Worm (Caenorhabditis elegans) whole organism, mixed stage, embryonic: ENCODE measurements around the gene Y45G5AM.6.

Source experiments
- elt-3 ChIP-seq: fragments of 150-350 bp; optimal IDR thresholded peaks from 2 replicates; lab custom pipeline; 2014; ENCODE audit warnings: missing biosample characterization, missing genetic modification characterization
- mep-1 ChIP-seq: fragments of 150-350 bp; optimal IDR thresholded peaks from 2 replicates; lab custom pipeline; 2017; ENCODE audit warnings: missing biosample characterization, missing genetic modification reagents, missing genetic modification characterization, inconsistent platforms
- nhr-237 ChIP-seq: fragments of 150-350 bp; optimal IDR thresholded peaks from 2 replicates; lab custom pipeline; 2014; ENCODE audit warnings: missing biosample characterization, missing genetic modification characterization
- nhr-76 ChIP-seq: sonication (generic microtip); optimal IDR thresholded peaks from 2 replicates; lab custom pipeline; 2017; ENCODE audit warnings: missing biosample characterization, missing genetic modification characterization
- pha-4 ChIP-seq: fragments of 150-350 bp; optimal IDR thresholded peaks from 2 replicates; lab custom pipeline; 2018; ENCODE audit warnings: missing biosample characterization, missing genetic modification reagents, missing genetic modification characterization
- sptf-1 ChIP-seq: sonication (generic microtip); optimal IDR thresholded peaks from 2 replicates; lab custom pipeline; 2017; ENCODE audit warnings: mild to moderate bottlenecking, missing genetic modification characterization, moderate library complexity, missing compliant biosample characterization
- unc-120 ChIP-seq: sonication (generic microtip); optimal IDR thresholded peaks from 2 replicates; lab custom pipeline; 2017; ENCODE audit warnings: missing genetic modification characterization, missing compliant biosample characterization; ENCODE audit not compliant: poor library complexity, severe bottlenecking
- unc-62 ChIP-seq: fragments of 150-350 bp; optimal IDR thresholded peaks from 2 replicates; lab custom pipeline; 2014; ENCODE audit warnings: missing biosample characterization, missing genetic modification reagents, missing genetic modification characterization
- ztf-11 ChIP-seq: fragments of 150-350 bp; optimal IDR thresholded peaks from 2 replicates; lab custom pipeline; 2014; ENCODE audit warnings: missing biosample characterization, missing genetic modification characterization

DNA sequence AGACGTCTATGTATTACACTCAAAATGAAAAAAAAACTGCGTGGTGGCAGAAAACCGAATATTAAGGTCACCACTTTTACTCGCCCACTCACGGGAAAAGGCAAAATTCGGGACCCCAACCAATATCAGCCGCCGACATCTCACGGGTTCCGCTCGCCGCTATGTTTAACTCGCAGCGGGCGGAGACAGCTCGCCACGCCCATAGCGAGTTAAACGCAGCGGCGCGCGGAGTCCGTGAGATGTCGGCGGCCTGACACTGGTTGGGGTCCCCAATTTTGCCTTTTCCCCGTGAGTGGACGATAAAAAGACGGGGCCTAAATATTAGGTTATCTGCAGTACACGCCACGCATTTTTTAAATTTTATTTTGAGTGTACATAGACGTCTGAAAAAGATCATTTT is 30.4 kb upstream of the Y45G5AM.6 start:
- TF ChIP-seq elt-3 (tag; lab: Kevin White, UChicago): no peak
- TF ChIP-seq nhr-76 (tag; lab: Kevin White, UChicago): no peak
- TF ChIP-seq unc-120 (tag; lab: Kevin White, UChicago): no peak
- no peak for TF ChIP-seq sptf-1 (tag; lab: Kevin White, UChicago)
- TF ChIP-seq unc-62: no peak
- no peak for TF ChIP-seq mep-1 (tag; lab: Kevin White, UChicago)
- TF ChIP-seq nhr-237 (tag; lab: Kevin White, UChicago): no peak
- no peak for TF ChIP-seq ztf-11
- TF ChIP-seq pha-4 (tag; lab: Kevin White, UChicago): no peak
